Worm (Caenorhabditis elegans) whole organism, midembryonic: ENCODE measurements around the gene T05A8.11.

Source experiments
- flt-1 ChIP-seq: fragments of 200-800 bp; sonication (Bioruptor generic); IDR thresholded peaks from 2 replicates; pipeline ENCODE4 v1.3.6; 2022; ENCODE audit warnings: missing genetic modification characterization, missing compliant biosample characterization
- med-1 ChIP-seq: sonication (generic microtip); optimal IDR thresholded peaks from 2 replicates; lab custom pipeline; 2017; ENCODE audit warnings: missing genetic modification characterization, mild to moderate bottlenecking, missing compliant biosample characterization, antibody characterized with exemption, missing genetic modification reagents; ENCODE audit not compliant: insufficient read depth
- tab-1 ChIP-seq: fragments of 200-800 bp; sonication (Bioruptor generic); IDR thresholded peaks from 2 replicates; pipeline ENCODE4 v1.3.6; 2022; ENCODE audit warnings: missing genetic modification characterization, missing compliant biosample characterization
- ztf-23 ChIP-seq: fragments of 200-800 bp; sonication (Bioruptor generic); IDR thresholded peaks from 2 replicates; pipeline ENCODE4 v1.3.6; 2022; ENCODE audit warnings: missing genetic modification reagents, missing genetic modification characterization, missing compliant biosample characterization

DNA sequence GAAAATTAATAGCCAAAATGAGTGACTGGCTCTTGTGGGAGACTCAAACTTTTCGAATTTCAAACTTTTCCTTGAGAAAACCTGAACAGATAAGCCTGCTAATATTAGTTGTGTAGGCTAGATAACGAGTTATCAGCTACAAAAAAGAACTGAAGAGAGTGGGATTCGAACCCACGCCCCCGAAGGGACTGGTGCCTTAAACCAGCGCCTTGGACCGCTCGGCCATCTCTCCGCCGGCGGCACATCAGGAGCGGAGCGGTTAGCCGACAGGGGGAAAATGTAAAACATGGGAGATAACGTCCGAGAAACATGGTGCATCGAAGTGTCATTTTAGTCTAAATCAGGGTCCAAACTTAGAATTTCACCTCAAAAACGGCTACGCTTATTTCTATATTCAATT, 10.2 kb upstream of the T05A8.11 start:
- TF ChIP-seq flt-1 (GFP tag; lab: Robert Waterston, UW) (no peak), ztf-23 (no peak), med-1 (GFP tag; lab: Kevin White, UChicago) (no peak), tab-1 (no peak)
